Worm (Caenorhabditis elegans) whole organism, late embryonic: Measurements from ENCODE around the gene thoc-1.
"Not testable (repeated sequence)": the region's sequence is repeated elsewhere in the genome, so short reads cannot be mapped to it uniquely, and the experiment has no call there.

Experiments
- C08G9.2 ChIP-seq: sonication (generic microtip); optimal IDR thresholded peaks from 2 replicates; lab custom pipeline; 2016; ENCODE audit warnings: mild to moderate bottlenecking, missing genetic modification characterization, moderate library complexity, missing compliant biosample characterization
- F13H6.1 ChIP-seq: sonication (generic microtip); optimal IDR thresholded peaks from 2 replicates; lab custom pipeline; 2016; ENCODE audit warnings: missing genetic modification characterization, missing compliant biosample characterization
- T23F11.4 ChIP-seq: fragments of 200-800 bp; sonication (Bioruptor generic); optimal IDR thresholded peaks from 2 replicates; lab custom pipeline; 2018; ENCODE audit warnings: mild to moderate bottlenecking, missing genetic modification characterization, missing compliant biosample characterization
- ahr-1 ChIP-seq: sonication (generic microtip); optimal IDR thresholded peaks from 2 replicates; lab custom pipeline; 2016; ENCODE audit warnings: missing genetic modification characterization, missing compliant biosample characterization
- ama-1 ChIP-seq: fragments of 150-350 bp; optimal IDR thresholded peaks from 2 replicates; lab custom pipeline; 2014
- ceh-14 ChIP-seq: sonication (generic microtip); optimal IDR thresholded peaks from 2 replicates; lab custom pipeline; 2016; ENCODE audit warnings: missing genotype, missing genetic modification characterization, missing compliant biosample characterization
- ceh-2 ChIP-seq: sonication (generic microtip); optimal IDR thresholded peaks from 2 replicates; lab custom pipeline; 2016; ENCODE audit warnings: missing genotype, missing genetic modification characterization, missing compliant biosample characterization
- ceh-22 ChIP-seq: sonication (generic microtip); optimal IDR thresholded peaks from 2 replicates; lab custom pipeline; 2017; ENCODE audit warnings: missing biosample characterization, missing genetic modification characterization
- ceh-30 ChIP-seq: fragments of 150-350 bp; optimal IDR thresholded peaks from 2 replicates; lab custom pipeline; 2014; ENCODE audit warnings: missing biosample characterization, missing genetic modification characterization
- ceh-45 ChIP-seq: fragments of 200-800 bp; sonication (Bioruptor generic); IDR thresholded peaks from 2 replicates; pipeline ENCODE4 v1.3.6; 2022; ENCODE audit warnings: missing genetic modification reagents, missing genetic modification characterization, missing compliant biosample characterization
- ceh-9 ChIP-seq: sonication (generic microtip); optimal IDR thresholded peaks from 2 replicates; lab custom pipeline; 2016; ENCODE audit warnings: mild to moderate bottlenecking, missing genetic modification characterization, inconsistent platforms, missing compliant biosample characterization
- che-1 ChIP-seq: sonication (generic microtip); optimal IDR thresholded peaks from 2 replicates; lab custom pipeline; 2016; ENCODE audit warnings: mild to moderate bottlenecking, missing genetic modification characterization, missing compliant biosample characterization
- dmd-4 ChIP-seq: sonication (generic microtip); optimal IDR thresholded peaks from 2 replicates; lab custom pipeline; 2016; ENCODE audit warnings: borderline replicate concordance, missing genetic modification characterization, missing compliant biosample characterization
- dve-1 ChIP-seq: sonication (generic microtip); optimal IDR thresholded peaks from 2 replicates; lab custom pipeline; 2017; ENCODE audit warnings: antibody characterized with exemption, mild to moderate bottlenecking, missing genetic modification characterization, missing compliant biosample characterization
- ets-4 ChIP-seq: sonication (generic microtip); optimal IDR thresholded peaks from 2 replicates; lab custom pipeline; 2016; ENCODE audit warnings: missing genetic modification characterization, missing compliant biosample characterization
- fkh-10 ChIP-seq: fragments of 150-350 bp; optimal IDR thresholded peaks from 2 replicates; lab custom pipeline; 2014; ENCODE audit warnings: missing biosample characterization, missing genetic modification reagents, missing genetic modification characterization
- fkh-6 ChIP-seq: sonication (generic microtip); optimal IDR thresholded peaks from 2 replicates; lab custom pipeline; 2016; ENCODE audit warnings: missing genetic modification characterization, missing compliant biosample characterization
- lim-6 ChIP-seq: sonication (generic microtip); optimal IDR thresholded peaks from 2 replicates; lab custom pipeline; 2016; ENCODE audit warnings: missing genetic modification characterization, missing compliant biosample characterization
- madf-2 ChIP-seq: sonication (generic microtip); optimal IDR thresholded peaks from 2 replicates; lab custom pipeline; 2017; ENCODE audit warnings: missing genetic modification characterization, missing compliant biosample characterization
- nfya-1 ChIP-seq: sonication (generic microtip); optimal IDR thresholded peaks from 2 replicates; lab custom pipeline; 2017; ENCODE audit warnings: missing genetic modification characterization, mild to moderate bottlenecking, missing compliant biosample characterization, antibody characterized with exemption, moderate library complexity
- nhr-11 ChIP-seq: fragments of 150-350 bp; optimal IDR thresholded peaks from 2 replicates; lab custom pipeline; 2014; ENCODE audit warnings: missing biosample characterization, missing genetic modification characterization
- nhr-232 ChIP-seq: sonication (generic microtip); optimal IDR thresholded peaks from 2 replicates; lab custom pipeline; 2016; ENCODE audit warnings: missing genetic modification characterization, missing compliant biosample characterization
- pag-3 ChIP-seq: sonication (generic microtip); optimal IDR thresholded peaks from 2 replicates; lab custom pipeline; 2016; ENCODE audit warnings: missing compliant biosample characterization, missing genetic modification characterization, borderline replicate concordance
- pax-1 ChIP-seq: fragments of 150-350 bp; optimal IDR thresholded peaks from 2 replicates; lab custom pipeline; 2014; ENCODE audit warnings: missing biosample characterization, missing genetic modification characterization
- pqm-1 ChIP-seq: sonication (generic microtip); optimal IDR thresholded peaks from 2 replicates; lab custom pipeline; 2016; ENCODE audit warnings: missing genetic modification characterization, missing compliant biosample characterization
- pros-1 ChIP-seq: fragments of 150-350 bp; optimal IDR thresholded peaks from 2 replicates; lab custom pipeline; 2014; ENCODE audit warnings: missing biosample characterization, missing genetic modification reagents, missing genetic modification characterization
- ref-2 ChIP-seq: sonication (generic microtip); optimal IDR thresholded peaks from 2 replicates; lab custom pipeline; 2016; ENCODE audit warnings: missing genetic modification characterization, missing compliant biosample characterization
- rnt-1 ChIP-seq: sonication (generic microtip); optimal IDR thresholded peaks from 2 replicates; lab custom pipeline; 2016; ENCODE audit warnings: missing genetic modification characterization, missing compliant biosample characterization
- sox-4 ChIP-seq: sonication (generic microtip); optimal IDR thresholded peaks from 2 replicates; lab custom pipeline; 2017; ENCODE audit warnings: mild to moderate bottlenecking, missing genetic modification characterization, inconsistent platforms, missing compliant biosample characterization
- ttx-3 ChIP-seq: sonication (generic microtip); optimal IDR thresholded peaks from 2 replicates; lab custom pipeline; 2016; ENCODE audit warnings: missing genetic modification reagents, missing genetic modification characterization, missing compliant biosample characterization
- unc-3 ChIP-seq, 2 experiments: fragments of 200-800 bp in 1 of 2; sonication (Bioruptor generic) in 1 of 2; sonication (generic microtip) in 1 of 2; conservative IDR thresholded peaks in 1 of 2; optimal IDR thresholded peaks in 1 of 2; 2 replicates each; pipeline versions ENCODE4 v1.3.6 to Lab custom; 2016 to 2022; ENCODE audit warnings: missing compliant biosample characterization in 2 of 2, missing genetic modification characterization in 2 of 2, missing genetic modification reagents in 1 of 2
- unc-42 ChIP-seq: sonication (generic microtip); optimal IDR thresholded peaks from 2 replicates; lab custom pipeline; 2016; ENCODE audit warnings: missing genotype, missing genetic modification characterization, missing compliant biosample characterization
- unc-55 ChIP-seq: sonication (generic microtip); optimal IDR thresholded peaks from 2 replicates; lab custom pipeline; 2017; ENCODE audit warnings: missing biosample characterization, missing genetic modification reagents, missing genetic modification characterization

The thoc-1 gene

DNA sequence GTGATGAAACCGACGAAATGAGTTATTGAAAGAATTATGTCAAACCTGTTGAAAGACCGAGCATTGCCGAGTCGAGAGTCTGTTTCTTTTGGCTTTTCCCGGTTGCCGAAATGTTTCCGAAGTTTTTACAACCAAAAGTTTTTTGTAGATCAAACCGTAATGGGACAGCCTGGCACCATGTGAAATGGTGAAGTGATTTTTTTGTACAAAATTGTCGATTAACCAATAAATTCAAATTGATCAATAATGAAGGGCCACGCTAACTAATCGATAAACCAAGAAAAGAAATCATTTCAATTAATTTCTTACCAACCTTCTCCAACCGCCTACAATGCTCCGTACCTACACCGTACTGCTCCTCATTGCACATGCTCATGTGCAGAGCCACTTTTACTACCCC lies 10.4 kb upstream of the thoc-1 start, which contains the start of gene T02H6.3:
Gene T02H6.3 (plus strand): TSS at position 301 of the 400 bp plus-strand sequence.
- no peak for TF ChIP-seq ceh-22 (tag; lab: Kevin White, UChicago)
- TF ChIP-seq ceh-30 (tag; lab: Kevin White, UChicago): no peak
- no peak for TF ChIP-seq ttx-3 (tag; lab: Kevin White, UChicago)
- no peak for TF ChIP-seq fkh-6 (tag; lab: Kevin White, UChicago)
- no peak for TF ChIP-seq che-1 (tag; lab: Kevin White, UChicago)
- TF ChIP-seq unc-55 (GFP tag; lab: Kevin White, UChicago): no peak

DNA sequence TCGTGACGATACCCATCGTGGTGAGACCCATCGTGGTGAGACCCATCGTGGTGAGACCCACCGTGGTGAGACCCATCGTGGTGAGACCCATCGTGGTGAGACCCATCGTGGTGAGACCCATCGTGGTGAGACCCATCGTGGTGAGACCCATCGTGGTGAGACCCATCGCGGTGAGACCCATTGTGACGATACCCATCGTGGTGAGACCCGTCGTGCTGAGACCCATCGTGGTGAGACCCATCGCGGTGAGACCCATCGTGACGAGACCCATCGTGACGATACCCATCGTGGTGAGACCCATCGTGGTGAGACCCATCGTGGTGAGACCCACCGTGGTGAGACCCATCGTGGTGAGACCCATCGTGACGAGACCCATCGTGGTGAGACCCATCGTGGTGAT lies 6.8 kb upstream of the thoc-1 start:
- TF ChIP-seq unc-3 (GFP tag; conservative IDR thresholded peaks at IDR 0.05; lab: Robert Waterston, UW): 0 out of 2 replicates have a peak, but pooled peaks have one; percentile 8
- not testable (repeated sequence) for TF ChIP-seq unc-3 (tag; optimal IDR thresholded peaks at IDR 0.05; lab: Kevin White, UChicago)

ce11 chrII:701025-701370 lies 909 bp upstream of the thoc-1 start, which contains the start of gene T02H6.11:
T02H6.11 (minus strand) TSS chrII:701125.
- TF ChIP-seq madf-2 (tag; lab: Kevin White, UChicago) (no peak), ceh-9 (tag; lab: Kevin White, UChicago) (no peak), ref-2 (tag; lab: Kevin White, UChicago) (no peak), rnt-1 (tag; lab: Kevin White, UChicago) (no peak), C08G9.2 (no peak), dmd-4 (tag; lab: Kevin White, UChicago) (no peak), ceh-14 (no peak), ets-4 (tag; lab: Kevin White, UChicago) (no peak), pros-1 (no peak), pag-3 (tag; lab: Kevin White, UChicago) (no peak), unc-42 (tag; lab: Kevin White, UChicago) (no peak), T23F11.4 (GFP tag; lab: Kevin White, UChicago) (no peak)

DNA sequence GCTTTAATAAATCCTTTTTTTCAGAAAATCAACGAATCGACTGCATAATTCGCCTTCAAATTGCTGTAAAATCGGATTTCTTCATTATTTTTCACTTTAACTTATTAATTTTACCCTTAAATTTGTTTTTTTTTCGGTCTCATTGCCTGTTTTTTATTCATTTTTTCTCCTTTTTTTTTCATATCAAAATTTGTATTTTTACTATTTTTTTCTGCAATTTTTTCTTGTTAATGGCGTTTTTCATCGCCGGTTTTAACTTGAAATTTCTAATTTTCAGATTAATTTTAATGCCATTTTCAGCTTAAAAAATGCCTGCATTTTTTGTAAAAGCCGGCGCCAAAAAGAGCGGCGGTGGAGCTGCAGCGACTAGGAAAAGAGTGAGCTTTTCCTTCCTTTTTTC lies 7.2 kb downstream of the thoc-1 start, which contains the start of gene T02H6.1:
Gene T02H6.1 (plus strand): TSS at position 301 of the 400 bp plus-strand sequence.
- no peak for TF ChIP-seq ceh-14
- no peak for TF ChIP-seq sox-4 (tag; lab: Kevin White, UChicago)
- TF ChIP-seq dmd-4 (tag; lab: Kevin White, UChicago): no peak
- TF ChIP-seq pqm-1 (tag; lab: Kevin White, UChicago): no peak
- no peak for TF ChIP-seq rnt-1 (tag; lab: Kevin White, UChicago)
- TF ChIP-seq pax-1: no peak
- TF ChIP-seq ahr-1 (tag; lab: Kevin White, UChicago): no peak
- no peak for TF ChIP-seq pag-3 (tag; lab: Kevin White, UChicago)
- no peak for TF ChIP-seq ets-4 (tag; lab: Kevin White, UChicago)
- TF ChIP-seq nhr-232: no peak
- TF ChIP-seq ceh-2: no peak
- no peak for TF ChIP-seq ama-1 (lab: Kevin White, UChicago)
- TF ChIP-seq, all 69 proteins: peak for 0

DNA sequence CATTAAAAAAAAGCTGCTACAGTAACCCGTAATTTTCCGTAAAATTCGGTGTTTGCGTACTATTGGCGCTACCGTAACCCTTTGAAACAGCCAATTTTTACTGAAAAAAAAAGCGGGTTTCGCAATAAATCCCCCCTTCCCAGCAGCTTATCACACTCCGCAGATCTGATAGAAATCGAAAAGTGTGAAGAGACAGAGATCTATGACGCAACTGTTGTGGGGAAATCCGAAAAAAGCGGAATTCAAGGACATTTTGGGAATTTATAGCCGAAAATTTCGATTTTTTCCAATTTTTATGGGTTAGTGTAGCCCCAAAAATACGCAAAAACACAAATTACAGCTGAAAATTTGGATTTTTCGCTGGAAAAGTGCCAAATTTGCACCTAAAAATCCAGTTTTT lies 20.0 kb downstream of the thoc-1 start:
- no peak for TF ChIP-seq pros-1
- no peak for TF ChIP-seq nhr-232
- no peak for TF ChIP-seq ref-2 (tag; lab: Kevin White, UChicago)
- TF ChIP-seq lim-6 (tag; lab: Kevin White, UChicago): no peak
- TF ChIP-seq dve-1: no peak
- TF ChIP-seq nfya-1 (tag; lab: Kevin White, UChicago): no peak
- TF ChIP-seq ceh-45 (GFP tag; lab: Robert Waterston, UW): no peak
- TF ChIP-seq ttx-3 (tag; lab: Kevin White, UChicago): no peak
- TF ChIP-seq ets-4 (tag; lab: Kevin White, UChicago): no peak
- TF ChIP-seq T23F11.4 (GFP tag; lab: Kevin White, UChicago): no peak
- TF ChIP-seq ama-1 (lab: Kevin White, UChicago): no peak
- TF ChIP-seq fkh-10 (GFP tag; lab: Kevin White, UChicago): no peak
- TF ChIP-seq nhr-11 (tag; lab: Kevin White, UChicago): no peak
- no peak for TF ChIP-seq F13H6.1 (tag; lab: Kevin White, UChicago)
- no peak for TF ChIP-seq ceh-9 (tag; lab: Kevin White, UChicago)
